Fruit fly (Drosophila melanogaster) whole organism, embryonic: ENCODE data around the gene Polr1D.

ENCODE experiments used
- Abd-B ChIP-seq: fragments of 200-800 bp; sonication (Bioruptor generic); optimal IDR thresholded peaks from 2 replicates; lab custom pipeline; 2018; ENCODE audit warnings: missing biosample characterization, mild to moderate bottlenecking, missing genetic modification characterization, moderate library complexity
- Atf6 ChIP-seq: fragments of 200-800 bp; sonication (Bioruptor generic); IDR thresholded peaks from 2 replicates; pipeline ENCODE4 v1.3.6; 2022; ENCODE audit warnings: missing biosample characterization, missing genetic modification characterization
- CG11504 ChIP-seq: fragments of 200-800 bp; sonication (Bioruptor generic); optimal IDR thresholded peaks from 3 replicates; lab custom pipeline; 2019; ENCODE audit warnings: missing biosample characterization, mild to moderate bottlenecking, missing genetic modification characterization, moderate library complexity
- CG13296 ChIP-seq: fragments of 200-800 bp; sonication (Bioruptor generic); optimal IDR thresholded peaks from 3 replicates; lab custom pipeline; 2018; ENCODE audit warnings: missing biosample characterization, mild to moderate bottlenecking, missing genetic modification characterization
- CG13894 ChIP-seq: fragments of 200-800 bp; sonication (Bioruptor generic); optimal IDR thresholded peaks from 3 replicates; lab custom pipeline; 2018; ENCODE audit warnings: missing biosample characterization, mild to moderate bottlenecking, missing genetic modification characterization, moderate library complexity
- CG14965 ChIP-seq: fragments of 200-800 bp; sonication (Bioruptor generic); optimal IDR thresholded peaks from 2 replicates; lab custom pipeline; 2016; ENCODE audit warnings: missing biosample characterization, missing genetic modification characterization, borderline replicate concordance
- CG15514 ChIP-seq: fragments of 200-800 bp; sonication (Bioruptor generic); optimal IDR thresholded peaks from 3 replicates; lab custom pipeline; 2017; ENCODE audit warnings: missing biosample characterization, missing genetic modification characterization, mild to moderate bottlenecking, moderate library complexity, missing genetic modification reagents
- CG2678 ChIP-seq: fragments of 200-800 bp; sonication (Bioruptor generic); optimal IDR thresholded peaks from 3 replicates; lab custom pipeline; 2019; ENCODE audit warnings: missing biosample characterization, mild to moderate bottlenecking, missing genetic modification characterization, moderate library complexity
- CG31224 ChIP-seq: fragments of 200-800 bp; sonication (Bioruptor generic); IDR thresholded peaks from 2 replicates; pipeline ENCODE4 v1.3.6; 2022; ENCODE audit warnings: missing biosample characterization, missing genetic modification characterization
- CG3163 ChIP-seq: fragments of 200-800 bp; sonication (Bioruptor generic); optimal IDR thresholded peaks from 3 replicates; lab custom pipeline; 2016; ENCODE audit warnings: missing biosample characterization, missing genetic modification characterization
- CG5953 ChIP-seq: fragments of 200-800 bp; sonication (Bioruptor generic); IDR thresholded peaks from 2 replicates; pipeline ENCODE4 v1.3.6; 2022; ENCODE audit warnings: missing biosample characterization, missing genetic modification characterization
- CG6854 ChIP-seq: fragments of 200-800 bp; sonication (Bioruptor generic); optimal IDR thresholded peaks from 3 replicates; lab custom pipeline; 2017; ENCODE audit warnings: missing biosample characterization, mild to moderate bottlenecking, missing genetic modification characterization
- CG7357 ChIP-seq: fragments of 200-800 bp; sonication (Bioruptor generic); IDR thresholded peaks from 3 replicates; pipeline ENCODE4 v1.3.6; 2022; ENCODE audit warnings: missing biosample characterization, missing genetic modification characterization
- CG7987 ChIP-seq: fragments of 200-800 bp; sonication (Bioruptor generic); optimal IDR thresholded peaks from 2 replicates; lab custom pipeline; 2018; ENCODE audit warnings: missing biosample characterization, mild to moderate bottlenecking, missing genetic modification characterization, moderate library complexity
- CG8281 ChIP-seq: fragments of 200-800 bp; sonication (Bioruptor generic); optimal IDR thresholded peaks from 2 replicates; lab custom pipeline; 2018; ENCODE audit warnings: missing biosample characterization, mild to moderate bottlenecking, missing genetic modification characterization, moderate library complexity
- CG8765 ChIP-seq: fragments of 200-800 bp; sonication (Bioruptor generic); IDR thresholded peaks from 2 replicates; pipeline ENCODE4 v1.3.6; 2022; ENCODE audit warnings: missing biosample characterization, missing genetic modification characterization
- CHES-1-like ChIP-seq: fragments of 200-800 bp; sonication (Bioruptor generic); optimal IDR thresholded peaks from 2 replicates; lab custom pipeline; 2016; ENCODE audit warnings: missing biosample characterization, missing genetic modification characterization
- D ChIP-seq, 2 experiments: fragments of 200-800 bp in 1 of 2; fragments of >200 bp in 1 of 2; sonication (Bioruptor generic) in 1 of 2; optimal IDR thresholded peaks; 2 replicates in 1 of 2; 3 replicates in 1 of 2; lab custom pipeline; 2017; ENCODE audit warnings: mild to moderate bottlenecking in 1 of 2, missing biosample characterization in 1 of 2, missing genetic modification characterization in 1 of 2, missing genetic modification reagents in 1 of 2
- Dfd ChIP-seq, 2 experiments: fragments of >200 bp; optimal IDR thresholded peaks; 2 replicates each; lab custom pipeline; 2017; ENCODE audit warnings: missing biosample characterization in 2 of 2, missing genetic modification characterization in 2 of 2
- Dip3 ChIP-seq: fragments of 200-800 bp; sonication (Bioruptor generic); optimal IDR thresholded peaks from 3 replicates; lab custom pipeline; 2016; ENCODE audit warnings: missing biosample characterization, missing genetic modification characterization
- Doc2 ChIP-seq: fragments of 200-800 bp; sonication (Bioruptor generic); IDR thresholded peaks from 2 replicates; pipeline ENCODE4 v1.3.6; 2022; ENCODE audit warnings: missing biosample characterization, missing genetic modification characterization
- Doc3 ChIP-seq: fragments of 200-800 bp; sonication (Bioruptor generic); IDR thresholded peaks from 3 replicates; pipeline ENCODE4 v1.3.6; 2022; ENCODE audit warnings: missing biosample characterization, missing genetic modification characterization; ENCODE audit not compliant: partially characterized antibody
- Jarid2 ChIP-seq: fragments of 200-800 bp; sonication (Bioruptor generic); optimal IDR thresholded peaks from 3 replicates; lab custom pipeline; 2017; ENCODE audit warnings: mild to moderate bottlenecking, missing biosample characterization, missing genetic modification reagents, missing genetic modification characterization
- Nf-YB ChIP-seq: fragments of 200-800 bp; sonication (Bioruptor generic); optimal IDR thresholded peaks from 3 replicates; lab custom pipeline; 2019; ENCODE audit warnings: missing biosample characterization, mild to moderate bottlenecking, missing genetic modification characterization, moderate library complexity
- Oli ChIP-seq: fragments of 200-800 bp; sonication (Bioruptor generic); optimal IDR thresholded peaks from 2 replicates; lab custom pipeline; 2018; ENCODE audit warnings: missing biosample characterization, mild to moderate bottlenecking, missing genetic modification characterization, moderate library complexity
- Ssrp ChIP-seq: fragments of 200-800 bp; sonication (Bioruptor generic); optimal IDR thresholded peaks from 2 replicates; lab custom pipeline; 2018; ENCODE audit warnings: missing biosample characterization, mild to moderate bottlenecking, missing genetic modification characterization, moderate library complexity
- TFAM ChIP-seq: fragments of 200-800 bp; sonication (Bioruptor generic); optimal IDR thresholded peaks from 2 replicates; lab custom pipeline; 2017; ENCODE audit warnings: missing biosample characterization, missing genetic modification characterization, inconsistent platforms
- Taf1 ChIP-seq: fragments of 200-800 bp; sonication (Bioruptor generic); IDR thresholded peaks from 2 replicates; pipeline ENCODE4 v1.3.6; 2022; ENCODE audit warnings: missing biosample characterization, missing genetic modification characterization
- ab ChIP-seq: fragments of 200-800 bp; sonication (Bioruptor generic); optimal IDR thresholded peaks from 2 replicates; lab custom pipeline; 2016; ENCODE audit warnings: missing biosample characterization, missing genetic modification characterization
- ato ChIP-seq: fragments of 200-800 bp; sonication (Bioruptor generic); IDR thresholded peaks from 2 replicates; pipeline ENCODE4 v1.3.6; 2022; ENCODE audit warnings: missing biosample characterization, missing genetic modification characterization; ENCODE audit not compliant: partially characterized antibody
- caup ChIP-seq: fragments of 200-800 bp; sonication (Bioruptor generic); optimal IDR thresholded peaks from 3 replicates; lab custom pipeline; 2017; ENCODE audit warnings: missing biosample characterization, mild to moderate bottlenecking, missing genetic modification characterization, moderate library complexity; ENCODE audit not compliant: severe bottlenecking
- crp ChIP-seq, 2 experiments: fragments of 200-800 bp; sonication (Bioruptor generic); optimal IDR thresholded peaks; 2 replicates in 1 of 2; 3 replicates in 1 of 2; lab custom pipeline; 2017; ENCODE audit warnings: missing biosample characterization in 2 of 2, missing genetic modification characterization in 2 of 2, mild to moderate bottlenecking in 1 of 2, moderate library complexity in 1 of 2
- dm ChIP-seq: fragments of 200-800 bp; sonication (Bioruptor generic); optimal IDR thresholded peaks from 3 replicates; lab custom pipeline; 2016; ENCODE audit warnings: missing biosample characterization, missing genetic modification characterization
- fd64A ChIP-seq: fragments of 200-800 bp; sonication (Bioruptor generic); optimal IDR thresholded peaks from 3 replicates; lab custom pipeline; 2018; ENCODE audit warnings: missing biosample characterization, mild to moderate bottlenecking, missing genetic modification characterization
- gce ChIP-seq: fragments of 200-800 bp; sonication (Bioruptor generic); IDR thresholded peaks from 3 replicates; pipeline ENCODE4 v1.3.6; 2022; ENCODE audit warnings: missing biosample characterization, missing genetic modification characterization
- gcm2 ChIP-seq: fragments of 200-800 bp; sonication (Bioruptor generic); optimal IDR thresholded peaks from 2 replicates; lab custom pipeline; 2016; ENCODE audit warnings: missing biosample characterization, missing genetic modification characterization
- gsb-n ChIP-seq: fragments of 200-800 bp; sonication (Bioruptor generic); optimal IDR thresholded peaks from 3 replicates; lab custom pipeline; 2018; ENCODE audit warnings: missing biosample characterization, mild to moderate bottlenecking, missing genetic modification characterization
- hth ChIP-seq: fragments of >200 bp; optimal IDR thresholded peaks from 2 replicates; lab custom pipeline; 2017; ENCODE audit warnings: inconsistent platforms
- jumu ChIP-seq: fragments of 200-800 bp; sonication (Bioruptor generic); optimal IDR thresholded peaks from 3 replicates; lab custom pipeline; 2016; ENCODE audit warnings: missing biosample characterization, missing genetic modification characterization
- kah ChIP-seq: fragments of 200-800 bp; sonication (Bioruptor generic); optimal IDR thresholded peaks from 2 replicates; lab custom pipeline; 2018; ENCODE audit warnings: missing biosample characterization, mild to moderate bottlenecking, missing genetic modification characterization
- pros ChIP-seq: fragments of 200-800 bp; sonication (Bioruptor generic); optimal IDR thresholded peaks from 3 replicates; lab custom pipeline; 2019; ENCODE audit warnings: missing biosample characterization, mild to moderate bottlenecking, missing genetic modification characterization, moderate library complexity
- run ChIP-seq: fragments of 200-800 bp; sonication (Bioruptor generic); optimal IDR thresholded peaks from 3 replicates; lab custom pipeline; 2018; ENCODE audit warnings: missing biosample characterization, mild to moderate bottlenecking, missing genetic modification characterization
- sc ChIP-seq, 3 experiments: fragments of >200 bp in 2 of 3; fragments of 200-800 bp in 1 of 3; sonication (Bioruptor generic) in 1 of 3; optimal IDR thresholded peaks; 2 replicates in 2 of 3; 3 replicates in 1 of 3; lab custom pipeline; 2017; ENCODE audit warnings: mild to moderate bottlenecking in 1 of 3, missing biosample characterization in 1 of 3, missing genetic modification characterization in 1 of 3, missing genetic modification reagents in 1 of 3
- ssp ChIP-seq: fragments of 200-800 bp; sonication (Bioruptor generic); IDR thresholded peaks from 2 replicates; pipeline ENCODE4 v1.3.6; 2022; ENCODE audit warnings: missing biosample characterization, missing genetic modification characterization
- stc ChIP-seq: fragments of 200-800 bp; sonication (Bioruptor generic); IDR thresholded peaks from 2 replicates; pipeline ENCODE4 v1.3.6; 2022; ENCODE audit warnings: missing biosample characterization, missing genetic modification characterization
- sug ChIP-seq: fragments of 200-800 bp; optimal IDR thresholded peaks from 2 replicates; lab custom pipeline; 2019; ENCODE audit warnings: missing biosample characterization, mild to moderate bottlenecking, missing genetic modification characterization, moderate library complexity
- tap ChIP-seq: fragments of 200-800 bp; optimal IDR thresholded peaks from 3 replicates; lab custom pipeline; 2019; ENCODE audit warnings: missing biosample characterization, mild to moderate bottlenecking, missing genetic modification characterization, moderate library complexity
- z ChIP-seq: fragments of 200-800 bp; sonication (Bioruptor generic); IDR thresholded peaks from 3 replicates; pipeline ENCODE4 v1.3.6; 2022; ENCODE audit warnings: missing biosample characterization, missing genetic modification characterization

Polr1D gene

DNA sequence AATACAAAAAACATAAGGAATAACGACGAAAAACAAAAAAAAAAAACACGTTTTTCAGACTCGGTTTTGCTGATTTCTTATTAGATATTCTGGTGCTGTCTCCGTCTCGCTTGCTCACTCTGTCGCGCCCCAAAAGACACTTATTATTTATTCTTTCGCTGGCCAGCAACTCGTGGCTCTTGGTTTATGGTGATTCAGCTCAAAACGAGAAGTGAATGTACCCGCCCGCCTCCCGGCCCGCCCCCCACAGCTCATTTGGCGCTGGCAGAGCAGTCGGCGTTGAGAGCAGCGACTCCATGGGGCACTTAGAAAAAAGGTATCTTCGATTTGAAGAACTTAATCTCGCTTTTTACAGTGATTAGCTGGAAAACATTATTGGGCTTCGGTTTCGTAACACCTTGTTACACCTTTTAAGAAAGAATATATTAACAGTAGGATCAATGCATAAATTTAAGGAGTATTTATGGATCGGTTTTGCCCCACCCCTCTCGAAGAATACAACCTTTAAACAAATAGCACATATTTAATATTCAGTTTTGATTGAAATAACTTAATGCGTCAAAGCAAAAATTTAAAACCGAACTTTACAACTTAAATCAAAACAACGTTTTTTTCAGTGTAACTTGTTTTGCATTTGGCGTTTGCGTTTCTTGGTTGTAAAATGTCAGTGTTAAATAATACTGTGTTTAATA lies 6.5 kb upstream of the Polr1D start (continued):
- TF ChIP-seq Jarid2 (GFP tag; lab: Kevin White, UChicago) (peak; percentile 40), Dfd (GFP tag; optimal IDR thresholded peaks at IDR 0.05; lab: Kevin White, UChicago) (peak in 1 of 2 experiments; percentile 23), CG7357 (GFP tag; lab: Robert Waterston, UW) (no peak), CG5953 (no peak), ato (no peak), CG13894 (tag; lab: Kevin White, UChicago) (peak; percentile 62), dm (GFP tag; lab: Kevin White, UChicago) (peak; percentile 34), hth (lab: Kevin White, UChicago) (no peak), kah (GFP tag; lab: Kevin White, UChicago) (peak; percentile 11), stc (GFP tag; lab: Robert Waterston, UW) (no peak), Atf6 (GFP tag; lab: Robert Waterston, UW) (peak; percentile 72), CG14965 (GFP tag; lab: Kevin White, UChicago) (no peak), ab (GFP tag; lab: Kevin White, UChicago) (no peak), CG11504 (tag; lab: Kevin White, UChicago) (peak; percentile 77), gce (GFP tag; lab: Robert Waterston, UW) (no peak), fd64A (peak; percentile 36), caup (GFP tag; lab: Kevin White, UChicago) (peak; percentile 58), run (tag; lab: Kevin White, UChicago) (no peak), Taf1 (no peak), Oli (tag; lab: Kevin White, UChicago) (peak; percentile 84), jumu (peak; percentile 44), crp (GFP tag; optimal IDR thresholded peaks at IDR 0.05; lab: Kevin White, UChicago) (no peak), CG8765 (GFP tag; lab: Robert Waterston, UW) (no peak), ssp (GFP tag; lab: Robert Waterston, UW) (no peak), pros (no peak), sc (optimal IDR thresholded peaks at IDR 0.05; lab: Kevin White, UChicago) (no peak), sc (GFP tag; optimal IDR thresholded peaks at IDR 0.05; lab: Kevin White, UChicago) (peak; percentile 55), D (optimal IDR thresholded peaks at IDR 0.05; lab: Kevin White, UChicago) (no peak), D (GFP tag; optimal IDR thresholded peaks at IDR 0.05; lab: Kevin White, UChicago) (peak; percentile 64), CG13296 (GFP tag; lab: Kevin White, UChicago) (peak; percentile 74), sug (tag; lab: Kevin White, UChicago) (peak; percentile 67), TFAM (GFP tag; lab: Kevin White, UChicago) (no peak), Dip3 (GFP tag; lab: Kevin White, UChicago) (peak; percentile 73), CG8281 (tag; lab: Kevin White, UChicago) (no peak), Ssrp (tag; lab: Kevin White, UChicago) (peak; percentile 76), z (GFP tag; lab: Robert Waterston, UW) (no peak), CG7987 (GFP tag; lab: Kevin White, UChicago) (peak; percentile 45), CG6854 (GFP tag; lab: Kevin White, UChicago) (peak; percentile 73), CHES-1-like (peak; percentile 49), CG31224 (GFP tag; lab: Robert Waterston, UW) (peak; percentile 65), CG2678 (peak; percentile 89), CG15514 (GFP tag; lab: Kevin White, UChicago) (peak; percentile 60), tap (tag; lab: Kevin White, UChicago) (peak; percentile 55), Abd-B (GFP tag; lab: Kevin White, UChicago) (peak; percentile 25), gcm2 (GFP tag; lab: Kevin White, UChicago) (peak; percentile 51), Nf-YB (peak; percentile 59), Doc3 (no peak), gsb-n (peak; percentile 69), CG3163 (peak; percentile 39), Doc2 (no peak)
